Worm (Caenorhabditis elegans) whole organism, L4/young adult: ENCODE results near the gene H13N06.2.

Source experiments
- W03F9.2 ChIP-seq: fragments of 150-350 bp; optimal IDR thresholded peaks from 2 replicates; lab custom pipeline; 2014; ENCODE audit warnings: missing biosample characterization, missing genetic modification characterization
- dao-5 ChIP-seq: sonication (generic microtip); optimal IDR thresholded peaks from 2 replicates; lab custom pipeline; 2016; ENCODE audit warnings: missing genotype, missing genetic modification characterization, moderate library complexity, missing compliant biosample characterization
- him-1 ChIP-seq: sonication (generic microtip); optimal IDR thresholded peaks from 2 replicates; lab custom pipeline; 2016; ENCODE audit warnings: missing genotype, missing genetic modification reagents, missing genetic modification characterization, missing compliant biosample characterization

The H13N06.2 gene

ce11 chrX:15491110-15491509 is 3.2 kb downstream of the H13N06.2 start:
- TF ChIP-seq him-1 (tag; lab: Kevin White, UChicago) = no peak
- no peak for TF ChIP-seq W03F9.2 (tag; lab: Kevin White, UChicago)
- TF ChIP-seq dao-5 (tag; lab: Kevin White, UChicago) = no peak

ce11 chrX:15492759-15493158 is 4.9 kb downstream of the H13N06.2 start:
- peak; percentile 53 for TF ChIP-seq W03F9.2 (tag; lab: Kevin White, UChicago)
- no peak for TF ChIP-seq dao-5 (tag; lab: Kevin White, UChicago)
- TF ChIP-seq him-1 (tag; lab: Kevin White, UChicago) = peak; percentile 11

- no peak for TF ChIP-seq dao-5 (tag; lab: Kevin White, UChicago)
- no peak for TF ChIP-seq W03F9.2 (tag; lab: Kevin White, UChicago)
- no peak for TF ChIP-seq him-1 (tag; lab: Kevin White, UChicago)
Measured at ce11 chrX:15493322-15493721, 5.4 kb downstream of the H13N06.2 start, which contains the start of gene gob-1. TSS of gene gob-1 (plus strand) at chrX:15493602.

DNA sequence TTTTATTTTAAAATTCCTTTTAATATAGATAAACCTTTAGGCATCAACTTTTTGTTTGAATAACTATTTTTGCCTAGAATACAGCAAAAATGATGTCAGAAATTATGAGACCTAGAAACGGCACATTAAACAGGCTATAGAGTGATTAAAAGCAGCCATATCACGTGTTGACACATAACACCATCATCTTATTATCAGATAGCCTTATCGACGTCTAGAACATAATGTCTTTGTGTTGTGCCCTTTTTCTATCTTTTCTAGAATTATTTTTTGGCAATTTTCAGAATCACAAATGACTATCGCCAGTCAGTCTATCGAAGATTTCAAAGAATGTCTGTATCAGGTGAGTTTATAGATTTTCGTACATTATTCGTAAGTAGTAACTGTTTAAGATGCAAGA is 6.2 kb downstream of the H13N06.2 start:
- no peak for TF ChIP-seq him-1 (tag; lab: Kevin White, UChicago)
- TF ChIP-seq W03F9.2 (tag; lab: Kevin White, UChicago) = no peak
- TF ChIP-seq dao-5 (tag; lab: Kevin White, UChicago) = no peak

DNA sequence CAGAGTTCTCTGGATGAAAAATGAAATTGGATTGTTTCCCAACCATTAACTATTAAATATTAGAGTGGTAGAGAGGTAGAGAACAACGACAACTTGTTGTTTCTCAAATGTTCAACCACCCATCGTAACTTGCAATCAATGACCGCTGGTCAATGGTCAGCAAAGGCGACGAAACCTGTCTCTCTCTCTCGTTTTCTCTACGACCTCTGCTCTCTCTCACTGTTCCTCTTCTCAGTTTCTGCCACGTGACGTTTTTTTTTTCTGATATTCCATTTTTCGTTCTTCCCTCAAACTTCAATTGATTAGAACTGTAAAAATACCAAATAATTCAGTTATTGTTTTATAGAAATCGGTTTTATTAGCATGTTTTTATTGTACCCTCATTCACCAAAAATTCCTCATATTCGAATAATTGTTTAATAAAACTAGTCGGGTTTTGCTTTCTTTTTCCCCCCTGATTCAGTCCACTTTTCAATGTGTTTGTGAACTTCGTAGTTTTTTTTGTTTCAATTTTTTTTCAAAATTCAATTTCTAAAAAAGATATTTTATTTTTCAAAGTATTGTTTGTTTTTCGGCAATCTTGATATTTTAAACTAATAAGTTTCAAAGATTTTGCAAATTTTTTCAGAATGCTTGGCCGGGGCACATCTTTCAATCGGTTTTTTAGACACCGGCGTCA is 9.2 kb downstream of the H13N06.2 start, which contains the start of gene suox-1:
TSS of gene suox-1 (plus strand) at position 629 of the 679 bp plus-strand sequence.
- no peak for TF ChIP-seq W03F9.2 (tag; lab: Kevin White, UChicago)
- no peak for TF ChIP-seq dao-5 (tag; lab: Kevin White, UChicago)
- no peak for TF ChIP-seq him-1 (tag; lab: Kevin White, UChicago)

ce11 chrX:15502455-15503174 is 14.7 kb downstream of the H13N06.2 start, which contains the start of gene H13N06.7:
TSS of gene H13N06.7 (plus strand) at chrX:15503124.
- TF ChIP-seq W03F9.2 (tag; lab: Kevin White, UChicago) (no peak), dao-5 (tag; lab: Kevin White, UChicago) (no peak), him-1 (tag; lab: Kevin White, UChicago) (no peak)

- no peak for TF ChIP-seq W03F9.2 (tag; lab: Kevin White, UChicago)
- no peak for TF ChIP-seq him-1 (tag; lab: Kevin White, UChicago)
Measured at ce11 chrX:15504795-15505194, 16.9 kb downstream of the H13N06.2 start, which contains the start of gene tbh-1. TSS of gene tbh-1 (minus strand) at chrX:15504895.

- no peak for TF ChIP-seq W03F9.2 (tag; lab: Kevin White, UChicago)
Measured at ce11 chrX:15507830-15508347, 20.0 kb downstream of the H13N06.2 start, which contains the start of gene zipt-7.2. TSS of gene zipt-7.2 (minus strand) at chrX:15507880.

ce11 chrX:15509681-15510080 is 21.8 kb downstream of the H13N06.2 start, which contains the start of gene eat-20:
TSS of gene eat-20 (plus strand) at chrX:15510011.
- no peak for TF ChIP-seq W03F9.2 (tag; lab: Kevin White, UChicago)
- no peak for TF ChIP-seq him-1 (tag; lab: Kevin White, UChicago)
- no peak for TF ChIP-seq dao-5 (tag; lab: Kevin White, UChicago)

DNA sequence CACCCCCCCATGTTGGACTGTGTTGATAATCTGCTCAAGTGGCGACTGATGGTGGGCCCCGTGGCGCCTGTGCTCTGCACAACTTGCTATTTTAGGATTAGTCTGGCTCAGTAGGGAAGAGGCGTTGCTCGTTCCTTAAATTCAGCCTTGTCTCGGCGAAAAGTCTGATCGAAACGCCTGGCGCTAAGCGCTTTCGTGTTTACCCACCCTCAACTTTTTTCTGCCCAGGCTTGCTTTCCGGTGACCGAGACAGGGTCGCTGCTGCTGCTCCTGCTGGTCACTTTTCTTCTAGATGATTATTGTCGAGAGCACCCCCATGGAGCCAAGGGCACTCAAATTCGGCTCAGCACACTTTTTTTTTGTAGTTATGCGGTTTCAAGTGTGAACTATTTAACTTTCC is 26.6 kb downstream of the H13N06.2 start:
- no peak for TF ChIP-seq him-1 (tag; lab: Kevin White, UChicago)
- no peak for TF ChIP-seq dao-5 (tag; lab: Kevin White, UChicago)
- no peak for TF ChIP-seq W03F9.2 (tag; lab: Kevin White, UChicago)

- no peak for TF ChIP-seq him-1 (tag; lab: Kevin White, UChicago)
- TF ChIP-seq dao-5 (tag; lab: Kevin White, UChicago) = no peak
- no peak for TF ChIP-seq W03F9.2 (tag; lab: Kevin White, UChicago)
Measured at ce11 chrX:15515798-15516197, 27.9 kb downstream of the H13N06.2 start.

DNA sequence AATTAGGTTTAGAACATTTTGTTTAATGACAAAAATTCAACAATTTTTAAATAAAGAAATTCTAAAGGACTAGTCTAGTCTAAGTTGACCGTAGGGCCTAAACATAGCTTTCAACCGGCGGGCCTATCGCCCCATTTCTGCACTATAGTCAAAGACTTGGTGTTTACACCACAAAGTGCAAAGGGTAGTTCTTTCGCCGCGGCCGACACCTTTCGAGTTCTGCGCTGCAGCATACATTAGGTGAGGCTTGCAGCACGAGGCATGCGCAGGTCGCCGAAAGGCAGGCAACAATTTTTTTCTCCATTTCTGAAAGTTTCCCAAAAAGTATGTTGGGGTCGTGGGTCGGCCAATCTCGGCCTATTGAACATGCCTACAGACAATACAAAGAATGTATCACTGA is 40.6 kb downstream of the H13N06.2 start:
- TF ChIP-seq him-1 (tag; lab: Kevin White, UChicago) (no peak), dao-5 (tag; lab: Kevin White, UChicago) (no peak), W03F9.2 (tag; lab: Kevin White, UChicago) (no peak)

- TF ChIP-seq dao-5 (tag; lab: Kevin White, UChicago) (no peak), him-1 (tag; lab: Kevin White, UChicago) (no peak), W03F9.2 (tag; lab: Kevin White, UChicago) (no peak)
Measured at ce11 chrX:15533260-15533659, 45.4 kb downstream of the H13N06.2 start.
